Worm (Caenorhabditis elegans): Measurements from ENCODE around the gene sra-3.

Gene sra-3

ce11 chrII:9507181-9507580, 33.4 kb downstream of the sra-3 start, which contains the start of gene gcy-3:
Gene gcy-3, minus strand, starts transcription at chrII:9507281.
- TF ChIP-seq dox-1 (GFP tag; IDR thresholded peaks at IDR 0.05) (no peak), dpff-1 (tag; optimal IDR thresholded peaks at IDR 0.05) (no peak), madf-8 (GFP tag; conservative IDR thresholded peaks at IDR 0.05) (no peak), attf-5 (GFP tag; optimal IDR thresholded peaks at IDR 0.05) (no peak), B0261.1 (tag; optimal IDR thresholded peaks at IDR 0.05) (no peak), Y56A3A.18 (GFP tag; IDR thresholded peaks at IDR 0.05) (no peak), lin-35 (GFP tag; optimal IDR thresholded peaks at IDR 0.05) (no peak), Y67H2A.10 (GFP tag; conservative IDR thresholded peaks at IDR 0.05) (no peak), mcd-1 (GFP tag; IDR thresholded peaks at IDR 0.05) (no peak), madf-6 (GFP tag; IDR thresholded peaks at IDR 0.05) (no peak), nhr-120 (GFP tag; IDR thresholded peaks at IDR 0.05) (no peak), ceh-91 (GFP tag; IDR thresholded peaks at IDR 0.05) (no peak), nhr-80 (tag; optimal IDR thresholded peaks at IDR 0.05) (no peak), sptf-2 (GFP tag; optimal IDR thresholded peaks at IDR 0.05) (no peak)

ce11 chrII:9501955-9502354, 38.7 kb downstream of the sra-3 start:
- TF ChIP-seq C06A6.2 (GFP tag; conservative IDR thresholded peaks at IDR 0.05) = 0 out of 2 replicates have a peak, but pooled peaks have one; percentile 49
- TF ChIP-seq ztf-22 (GFP tag; optimal IDR thresholded peaks at IDR 0.05) = peak; percentile 69
- TF ChIP-seq nhr-80 (tag; optimal IDR thresholded peaks at IDR 0.05) = peak; percentile 90
- TF ChIP-seq lsl-1 (GFP tag; optimal IDR thresholded peaks at IDR 0.05) = no peak
- TF ChIP-seq attf-5 (GFP tag; optimal IDR thresholded peaks at IDR 0.05) = peak; percentile 40
- peak; percentile 46 for TF ChIP-seq unc-62 (GFP tag; optimal IDR thresholded peaks at IDR 0.05)
- TF ChIP-seq D2030.7 (GFP tag; IDR thresholded peaks at IDR 0.05) = no peak
- peak; percentile 57; the same call in 1 of the 2 replicates for TF ChIP-seq egl-44 (GFP tag; IDR thresholded peaks at IDR 0.05)
- peak; percentile 71 for TF ChIP-seq tlf-1 (GFP tag; optimal IDR thresholded peaks at IDR 0.05)
- TF ChIP-seq die-1 (tag; optimal IDR thresholded peaks at IDR 0.05) = no peak
- 0 out of 2 replicates have a peak, but pooled peaks have one; percentile 20 for TF ChIP-seq dox-1 (GFP tag; IDR thresholded peaks at IDR 0.05)
- TF ChIP-seq atf-7 (tag; optimal IDR thresholded peaks at IDR 0.05) = peak; percentile 18
- TF ChIP-seq nfyb-1 (GFP tag; IDR thresholded peaks at IDR 0.05) = 0 out of 2 replicates have a peak, but pooled peaks have one; percentile 7
- 0 out of 2 replicates have a peak, but pooled peaks have one; percentile 18 for TF ChIP-seq hsf-1 (GFP tag; IDR thresholded peaks at IDR 0.05)
- TF ChIP-seq let-607 (tag; optimal IDR thresholded peaks at IDR 0.05) = peak in 1 of 2 experiments; percentile 32
- TF ChIP-seq tbp1 (GFP tag; optimal IDR thresholded peaks at IDR 0.05) = peak; percentile 27

ce11 chrII:9500926-9501325, 39.7 kb downstream of the sra-3 start:
- TF ChIP-seq tbp1 (GFP tag; optimal IDR thresholded peaks at IDR 0.05) (peak; percentile 23), atf-7 (tag; optimal IDR thresholded peaks at IDR 0.05) (peak; percentile 84), nhr-80 (tag; optimal IDR thresholded peaks at IDR 0.05) (peak; percentile 95), cebp-1 (GFP tag; IDR thresholded peaks at IDR 0.05) (no peak), cebp-1 (tag; optimal IDR thresholded peaks at IDR 0.05) (peak; percentile 69), egl-44 (GFP tag; IDR thresholded peaks at IDR 0.05) (0 out of 2 replicates have a peak, but pooled peaks have one; percentile 19), lin-40 (tag; optimal IDR thresholded peaks at IDR 0.05) (peak; percentile 24), hsf-1 (GFP tag; IDR thresholded peaks at IDR 0.05) (no peak), pbrm-1 (GFP tag; IDR thresholded peaks at IDR 0.05) (0 out of 2 replicates have a peak, but pooled peaks have one; percentile 23), ztf-22 (GFP tag; optimal IDR thresholded peaks at IDR 0.05) (peak; percentile 56), chd-7 (tag; optimal IDR thresholded peaks at IDR 0.05) (peak; percentile 45), F10E7.11 (tag; optimal IDR thresholded peaks at IDR 0.05) (no peak), F39B2.1 (GFP tag; IDR thresholded peaks at IDR 0.05) (no peak), ceh-91 (GFP tag; IDR thresholded peaks at IDR 0.05) (no peak), Y95B8A.8 (GFP tag; IDR thresholded peaks at IDR 0.05) (peak; percentile 69; the same call in 1 of the 2 replicates), attf-3 (GFP tag; conservative IDR thresholded peaks at IDR 0.05) (no peak), pha-4 (tag; optimal IDR thresholded peaks at IDR 0.05) (peak; percentile 78), let-607 (tag; optimal IDR thresholded peaks at IDR 0.05) (peak in 1 of 2 experiments; percentile 68), mxl-1 (tag; optimal IDR thresholded peaks at IDR 0.05) (no peak), ets-4 (GFP tag; optimal IDR thresholded peaks at IDR 0.05) (peak; percentile 59), him-1 (tag; optimal IDR thresholded peaks at IDR 0.05) (no peak), hrde-1 (tag; optimal IDR thresholded peaks at IDR 0.05; ENCODE audit: borderline replicate concordance) (no peak), madf-10 (tag; optimal IDR thresholded peaks at IDR 0.05) (peak; percentile 47), mel-28 (tag; optimal IDR thresholded peaks at IDR 0.05; ENCODE audit: borderline replicate concordance) (no peak), madf-3 (GFP tag; IDR thresholded peaks at IDR 0.05) (no peak), B0336.3 (GFP tag; IDR thresholded peaks at IDR 0.05) (peak; percentile 59)

Data from whole organism, young adult.